Fruit fly (Drosophila melanogaster) Kc167 (cell line): ENCODE results near the gene CG14537.

Source experiments
- psq ChIP-seq: fragments of >200 bp; optimal IDR thresholded peaks from 2 replicates; lab custom pipeline; 2017; ENCODE audit warnings: missing external identifiers
- ttk ChIP-seq: sonication (Bioruptor generic); optimal IDR thresholded peaks from 2 replicates; lab custom pipeline; 2017; ENCODE audit warnings: missing external identifiers

DNA sequence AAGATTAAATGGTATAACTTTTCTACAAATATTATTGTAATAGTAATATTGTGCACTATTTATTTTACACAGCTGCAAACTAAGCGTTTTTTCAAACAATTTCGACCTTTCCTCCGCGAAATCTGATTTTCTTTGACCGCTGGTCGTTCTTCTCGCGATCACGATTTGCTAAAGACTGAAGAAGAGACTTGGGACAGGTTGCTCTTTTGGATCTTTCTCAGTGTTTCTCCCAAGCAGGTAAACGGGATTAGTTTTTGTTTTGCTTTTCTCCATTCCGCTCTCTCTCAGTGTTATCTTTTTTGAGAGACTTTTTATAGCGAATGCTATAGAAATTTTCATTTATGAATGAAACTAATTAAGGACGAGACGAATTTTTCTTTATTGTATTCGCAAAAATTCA lies 47.1 kb downstream of the CG14537 start, which contains the start of gene CG7102:
- TF ChIP-seq psq (lab: Kevin White, UChicago): no peak
- TF ChIP-seq ttk (lab: Kevin White, UChicago): no peak
